Worm (Caenorhabditis elegans) whole organism, L4 larva: Measurements from ENCODE around the gene Y102E9.5.

ENCODE experiments used
- D1046.2 ChIP-seq: fragments of 200-800 bp; sonication (Bioruptor generic); IDR thresholded peaks from 2 replicates; pipeline ENCODE4 v1.3.6; 2022; ENCODE audit warnings: missing genetic modification characterization, missing compliant biosample characterization
- T20F7.1 ChIP-seq: fragments of 200-800 bp; sonication (Bioruptor generic); optimal IDR thresholded peaks from 2 replicates; lab custom pipeline; 2018; ENCODE audit warnings: mild to moderate bottlenecking, missing genetic modification characterization, missing compliant biosample characterization
- Y5F2A.4 ChIP-seq: fragments of 200-800 bp; sonication (Bioruptor generic); optimal IDR thresholded peaks from 2 replicates; lab custom pipeline; 2018; ENCODE audit warnings: mild to moderate bottlenecking, missing genetic modification characterization, missing compliant biosample characterization
- Y75B8A.6 ChIP-seq: fragments of 200-800 bp; sonication (Bioruptor generic); IDR thresholded peaks from 2 replicates; pipeline ENCODE4 v1.3.6; 2022; ENCODE audit warnings: missing genetic modification reagents, missing genetic modification characterization, missing compliant biosample characterization
- ZK337.2 ChIP-seq: fragments of 200-800 bp; sonication (Bioruptor generic); IDR thresholded peaks from 2 replicates; pipeline ENCODE4 v1.3.6; 2022; ENCODE audit warnings: missing genetic modification reagents, missing genetic modification characterization, missing compliant biosample characterization
- aly-2 ChIP-seq: sonication (generic microtip); optimal IDR thresholded peaks from 2 replicates; lab custom pipeline; 2018; ENCODE audit warnings: missing biosample characterization, missing genetic modification characterization
- ama-1 ChIP-seq: fragments of 150-350 bp; optimal IDR thresholded peaks from 2 replicates; lab custom pipeline; 2014; ENCODE audit warnings: inconsistent platforms, mixed read lengths
- ceh-28 ChIP-seq: fragments of 150-350 bp; optimal IDR thresholded peaks from 2 replicates; lab custom pipeline; 2014; ENCODE audit warnings: missing biosample characterization, missing genetic modification reagents, missing genetic modification characterization
- ceh-32 ChIP-seq: sonication (generic microtip); optimal IDR thresholded peaks from 2 replicates; lab custom pipeline; 2016; ENCODE audit warnings: mild to moderate bottlenecking, missing genetic modification characterization, missing compliant biosample characterization; ENCODE audit not compliant: poor library complexity
- ces-1 ChIP-seq: fragments of 150-350 bp; sonication (generic microtip); optimal IDR thresholded peaks from 4 replicates; lab custom pipeline; 2014; ENCODE audit warnings: missing biosample characterization, missing genetic modification reagents, missing genetic modification characterization
- daf-12 ChIP-seq: fragments of 150-350 bp; optimal IDR thresholded peaks from 2 replicates; lab custom pipeline; 2014; ENCODE audit warnings: missing biosample characterization, missing genetic modification reagents, missing genetic modification characterization
- daf-19 ChIP-seq: fragments of 200-800 bp; sonication (Bioruptor generic); conservative IDR thresholded peaks from 2 replicates; pipeline ENCODE4 v1.3.6; 2022; ENCODE audit warnings: missing genetic modification characterization, missing compliant biosample characterization
- duxl-1 ChIP-seq: sonication (generic microtip); optimal IDR thresholded peaks from 2 replicates; lab custom pipeline; 2016; ENCODE audit warnings: mild to moderate bottlenecking, missing genetic modification characterization, moderate library complexity, missing compliant biosample characterization; ENCODE audit not compliant: poor library complexity
- egl-43 ChIP-seq: fragments of 200-800 bp; sonication (Bioruptor generic); IDR thresholded peaks from 2 replicates; pipeline ENCODE4 v1.3.6; 2022; ENCODE audit warnings: missing genetic modification reagents, missing genetic modification characterization, missing compliant biosample characterization
- hmg-1.1 ChIP-seq: fragments of 200-800 bp; sonication (Bioruptor generic); IDR thresholded peaks from 2 replicates; pipeline ENCODE4 v1.3.6; 2022; ENCODE audit warnings: missing genetic modification reagents, missing genetic modification characterization, missing compliant biosample characterization
- lin-13 ChIP-seq: fragments of 150-350 bp; optimal IDR thresholded peaks from 2 replicates; lab custom pipeline; 2014; ENCODE audit warnings: missing biosample characterization, missing genetic modification reagents, missing genetic modification characterization
- lin-15B ChIP-seq: fragments of 150-350 bp; sonication (generic microtip); optimal IDR thresholded peaks from 3 replicates; lab custom pipeline; 2014; ENCODE audit warnings: missing biosample characterization, missing genetic modification characterization
- lin-29 ChIP-seq: fragments of 200-800 bp; sonication (Bioruptor generic); IDR thresholded peaks from 2 replicates; pipeline ENCODE4 v1.3.6; 2022; ENCODE audit warnings: missing genetic modification reagents, missing genetic modification characterization, missing compliant biosample characterization
- mdt-29 ChIP-seq: fragments of 200-800 bp; sonication (Bioruptor generic); IDR thresholded peaks from 2 replicates; pipeline ENCODE4 v1.3.6; 2022; ENCODE audit warnings: missing genetic modification reagents, missing genetic modification characterization, missing compliant biosample characterization
- mxl-2 ChIP-seq: fragments of 200-800 bp; sonication (Bioruptor generic); conservative IDR thresholded peaks from 2 replicates; pipeline ENCODE4 v1.3.6; 2022; ENCODE audit warnings: missing genetic modification reagents, missing genetic modification characterization, missing compliant biosample characterization
- nhr-25 ChIP-seq: sonication (generic microtip); optimal IDR thresholded peaks from 2 replicates; lab custom pipeline; 2017; ENCODE audit warnings: missing genetic modification characterization, mild to moderate bottlenecking, missing compliant biosample characterization, antibody characterized with exemption, moderate library complexity, borderline replicate concordance; ENCODE audit not compliant: insufficient read depth
- nhr-41 ChIP-seq: fragments of 200-800 bp; sonication (Bioruptor generic); IDR thresholded peaks from 2 replicates; pipeline ENCODE4 v1.3.6; 2022; ENCODE audit warnings: missing genetic modification reagents, missing genetic modification characterization, missing compliant biosample characterization
- php-3 ChIP-seq: fragments of 200-800 bp; sonication (Bioruptor generic); IDR thresholded peaks from 2 replicates; pipeline ENCODE4 v1.3.6; 2022; ENCODE audit warnings: missing genetic modification reagents, missing genetic modification characterization, missing compliant biosample characterization
- saeg-2 ChIP-seq: fragments of 200-800 bp; sonication (Bioruptor generic); IDR thresholded peaks from 2 replicates; pipeline ENCODE4 v1.3.6; 2022; ENCODE audit warnings: missing genetic modification reagents, missing genetic modification characterization, missing compliant biosample characterization
- snpc-1.2 ChIP-seq: fragments of 200-800 bp; sonication (Bioruptor generic); IDR thresholded peaks from 2 replicates; pipeline ENCODE4 v1.3.6; 2022; ENCODE audit warnings: missing genetic modification reagents, missing genetic modification characterization, missing compliant biosample characterization
- spr-1 ChIP-seq: sonication (generic microtip); optimal IDR thresholded peaks from 2 replicates; lab custom pipeline; 2016; ENCODE audit warnings: mild to moderate bottlenecking, missing genetic modification characterization, missing compliant biosample characterization
- spr-3 ChIP-seq: fragments of 200-800 bp; sonication (Bioruptor generic); optimal IDR thresholded peaks from 2 replicates; lab custom pipeline; 2018; ENCODE audit warnings: mild to moderate bottlenecking, missing genetic modification characterization, missing compliant biosample characterization
- tag-97 ChIP-seq: fragments of 200-800 bp; sonication (Bioruptor generic); IDR thresholded peaks from 2 replicates; pipeline ENCODE4 v1.3.6; 2022; ENCODE audit warnings: missing genetic modification characterization, missing compliant biosample characterization
- tra-1 ChIP-seq: fragments of 200-800 bp; sonication (Bioruptor generic); IDR thresholded peaks from 2 replicates; pipeline ENCODE4 v1.3.6; 2022; ENCODE audit warnings: missing genetic modification reagents, missing genetic modification characterization, missing compliant biosample characterization
- unc-39 ChIP-seq: sonication (generic microtip); optimal IDR thresholded peaks from 2 replicates; lab custom pipeline; 2017; ENCODE audit warnings: missing biosample characterization, missing genetic modification characterization
- unc-62 ChIP-seq, 3 experiments: fragments of 150-350 bp in 1 of 3; sonication (generic microtip); optimal IDR thresholded peaks in 2 of 3; peaks in 1 of 3; 1 replicate in 1 of 3; 2 replicates in 2 of 3; lab custom pipeline; 2014 to 2017; ENCODE audit warnings: missing biosample characterization in 3 of 3, missing genetic modification characterization in 3 of 3, missing genetic modification reagents in 3 of 3, missing genotype in 1 of 3
- vab-7 ChIP-seq: fragments of 200-800 bp; sonication (Bioruptor generic); IDR thresholded peaks from 2 replicates; pipeline ENCODE4 v1.3.6; 2022; ENCODE audit warnings: missing genetic modification reagents, missing genetic modification characterization, missing compliant biosample characterization
- zip-11 ChIP-seq: fragments of 200-800 bp; sonication (Bioruptor generic); IDR thresholded peaks from 2 replicates; pipeline ENCODE4 v1.3.6; 2022; ENCODE audit warnings: missing genetic modification characterization, missing compliant biosample characterization
- zip-2 ChIP-seq: fragments of 150-350 bp; optimal IDR thresholded peaks from 2 replicates; lab custom pipeline; 2014; ENCODE audit warnings: missing biosample characterization, missing genetic modification characterization
- ztf-11 ChIP-seq: fragments of 150-350 bp; optimal IDR thresholded peaks from 2 replicates; lab custom pipeline; 2014; ENCODE audit warnings: missing biosample characterization, missing genetic modification characterization
- ztf-7 ChIP-seq: fragments of 150-350 bp; optimal IDR thresholded peaks from 2 replicates; lab custom pipeline; 2014; ENCODE audit warnings: missing biosample characterization, missing genetic modification characterization

The Y102E9.5 gene

DNA sequence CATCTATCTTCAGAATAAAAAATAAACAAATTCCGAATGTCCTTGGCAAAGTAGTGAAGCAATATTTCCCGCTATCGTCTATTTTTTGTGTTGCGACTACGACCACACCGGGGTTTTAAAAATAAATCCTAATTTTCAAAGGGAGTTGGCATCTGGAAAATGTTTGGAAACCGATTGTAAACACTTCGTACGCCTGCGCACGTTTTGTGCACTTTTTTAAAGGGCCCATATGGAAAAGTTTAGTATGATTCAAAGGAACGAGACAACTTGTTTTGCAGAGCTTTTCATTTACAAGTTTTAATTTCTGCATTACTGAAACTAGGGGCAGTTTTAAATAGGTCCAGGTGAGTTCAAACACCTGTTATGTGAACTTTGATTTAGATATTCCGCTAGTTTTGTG is 10.0 kb upstream of the Y102E9.5 start:
- TF ChIP-seq spr-3 (GFP tag; lab: Kevin White, UChicago) (no peak), ztf-7 (tag; lab: Kevin White, UChicago) (no peak), T20F7.1 (GFP tag; lab: Kevin White, UChicago) (no peak), ceh-28 (no peak), ces-1 (GFP tag; lab: Kevin White, UChicago) (no peak), zip-2 (tag; lab: Kevin White, UChicago) (no peak), lin-13 (GFP tag; lab: Kevin White, UChicago) (no peak), daf-19 (GFP tag; lab: Robert Waterston, UW) (no peak), ceh-32 (tag; lab: Kevin White, UChicago) (no peak), mdt-29 (GFP tag; lab: Robert Waterston, UW) (no peak), zip-11 (GFP tag; lab: Robert Waterston, UW) (no peak), unc-62 (GFP tag; optimal IDR thresholded peaks at IDR 0.05 in 1 of 2; lab: Kevin White, UChicago) (no peak), unc-62 (tag; optimal IDR thresholded peaks at IDR 0.05; lab: Kevin White, UChicago) (no peak), saeg-2 (GFP tag; lab: Robert Waterston, UW) (no peak), unc-39 (tag; lab: Kevin White, UChicago) (no peak), daf-12 (tag; lab: Kevin White, UChicago) (no peak)

DNA sequence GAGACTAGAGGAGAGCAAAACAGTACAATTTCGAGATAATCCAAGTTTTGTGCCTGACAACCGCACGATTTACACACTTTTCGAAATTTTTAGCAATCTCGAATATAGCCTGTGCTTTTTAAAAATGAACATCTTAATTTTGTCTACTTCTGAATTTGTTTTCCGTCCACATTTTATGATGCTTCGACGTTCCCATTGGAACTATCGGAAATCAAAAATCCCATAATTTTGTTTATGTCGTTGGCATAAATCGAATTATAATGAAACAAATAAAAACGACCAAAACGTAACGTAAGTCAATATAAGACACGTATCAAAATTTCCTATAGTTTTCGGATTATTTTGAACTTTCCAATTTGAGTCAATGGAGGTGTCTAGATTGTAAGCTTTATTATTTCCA is 6.9 kb upstream of the Y102E9.5 start, which contains the start of gene K07E12.2:
TSS of gene K07E12.2 (plus strand) at position 301 of the 400 bp plus-strand sequence.
- TF ChIP-seq lin-15B (tag; lab: Kevin White, UChicago) (no peak), lin-29 (no peak)

DNA sequence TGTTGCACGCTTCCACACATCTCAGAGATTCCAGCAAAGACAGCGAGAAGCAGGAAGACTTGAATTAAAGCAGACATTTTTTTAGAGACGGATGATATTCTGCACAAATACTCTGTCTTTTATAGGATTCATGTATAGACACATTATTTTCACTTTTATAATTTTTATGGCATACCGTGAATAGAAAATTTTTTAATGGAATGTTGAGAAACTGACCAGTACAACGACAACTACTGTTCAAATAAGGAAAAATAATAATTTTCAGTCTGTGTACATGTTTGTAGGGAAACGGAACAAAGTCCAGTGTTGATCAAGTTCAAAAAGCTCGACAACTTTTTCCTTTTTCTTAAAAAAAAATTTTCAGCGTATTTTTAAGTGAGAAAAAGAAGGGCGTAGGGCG is 6.5 kb upstream of the Y102E9.5 start, which contains the start of gene Y102E9.6:
TSS of gene Y102E9.6 (minus strand) at position 101 of the 400 bp plus-strand sequence.
- no peak for TF ChIP-seq tag-97 (GFP tag; lab: Robert Waterston, UW)
- TF ChIP-seq spr-3 (GFP tag; lab: Kevin White, UChicago), result no peak
- TF ChIP-seq nhr-41 (GFP tag; lab: Robert Waterston, UW), result no peak
- TF ChIP-seq php-3 (GFP tag; lab: Robert Waterston, UW), result no peak
- no peak for TF ChIP-seq D1046.2 (GFP tag; lab: Robert Waterston, UW)
- no peak for TF ChIP-seq tra-1 (GFP tag; lab: Robert Waterston, UW)
- no peak for TF ChIP-seq snpc-1.2 (GFP tag; lab: Robert Waterston, UW)
- TF ChIP-seq Y5F2A.4 (GFP tag; lab: Kevin White, UChicago), result no peak
- TF ChIP-seq spr-1 (tag; lab: Kevin White, UChicago), result no peak
- no peak for TF ChIP-seq ama-1 (lab: Kevin White, UChicago)
- TF ChIP-seq hmg-1.1 (GFP tag; lab: Robert Waterston, UW), result no peak
- no peak for TF ChIP-seq ztf-11 (tag; lab: Kevin White, UChicago)
- TF ChIP-seq mxl-2, result no peak
- no peak for TF ChIP-seq duxl-1
- no peak for TF ChIP-seq Y75B8A.6 (GFP tag; lab: Robert Waterston, UW)
- no peak for TF ChIP-seq egl-43 (GFP tag; lab: Robert Waterston, UW)
- no peak for TF ChIP-seq aly-2 (tag; lab: Kevin White, UChicago)
- no peak for TF ChIP-seq nhr-25 (tag; lab: Kevin White, UChicago)
- TF ChIP-seq, all 104 proteins: peak for 0

DNA sequence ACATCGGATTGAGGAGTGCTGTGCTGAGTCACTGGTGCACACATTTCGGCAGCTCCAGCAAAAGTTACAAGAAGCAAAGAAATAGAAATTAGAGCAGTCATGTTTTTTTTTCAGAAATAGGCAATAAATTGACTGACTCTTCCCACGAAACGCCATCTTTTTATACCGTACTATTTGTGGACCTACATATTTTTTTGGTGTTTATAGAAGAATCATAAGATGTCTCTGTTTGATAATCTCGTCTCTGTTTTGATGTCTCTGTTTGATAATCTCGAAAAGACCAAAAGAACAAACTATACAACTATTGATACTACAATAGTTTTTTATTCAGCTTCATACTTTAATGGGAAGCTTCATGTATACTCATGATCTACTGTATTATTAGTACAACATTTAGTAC is 4.3 kb upstream of the Y102E9.5 start, which contains the start of gene Y102E9.3:
TSS of gene Y102E9.3 (minus strand) at position 101 of the 400 bp plus-strand sequence.
- TF ChIP-seq daf-19 (GFP tag; lab: Robert Waterston, UW), result no peak
- TF ChIP-seq ZK337.2 (GFP tag; lab: Robert Waterston, UW), result no peak
- no peak for TF ChIP-seq vab-7 (GFP tag; lab: Robert Waterston, UW)
